Worm (Caenorhabditis elegans): ENCODE measurements around the gene C49F8.1.
A peak's percentile ranks its signal among the peaks of the same experiment; 100 is the strongest.

C49F8.1 gene

DNA sequence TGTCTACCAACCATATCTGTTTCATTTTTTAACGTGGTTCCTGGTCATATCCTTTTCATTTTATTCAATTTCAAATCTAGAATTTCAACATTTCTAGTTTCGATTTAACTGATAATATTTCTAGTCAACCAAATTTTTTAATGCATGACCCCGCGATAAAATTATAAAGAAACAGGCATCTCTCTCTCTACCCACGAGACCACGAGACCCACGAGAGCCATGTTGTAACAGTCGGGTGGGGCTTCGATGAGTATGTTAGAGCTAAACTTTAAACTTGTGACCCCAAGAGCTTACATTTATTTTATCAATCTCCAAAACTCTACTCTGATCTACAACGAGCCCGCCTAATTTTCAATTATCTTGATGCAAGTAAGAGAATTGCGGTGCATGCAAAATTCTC lies 46.5 kb downstream of the C49F8.1 start:
- TF ChIP-seq nhr-10 (tag; optimal IDR thresholded peaks at IDR 0.05) (no peak), nhr-129 (tag; optimal IDR thresholded peaks at IDR 0.05) (peak; percentile 27), sma-9 (GFP tag; optimal IDR thresholded peaks at IDR 0.05) (peak; percentile 1), sma-9 (tag; optimal IDR thresholded peaks at IDR 0.05) (no peak), nhr-6 (tag; optimal IDR thresholded peaks at IDR 0.05) (no peak), lsy-2 (tag; optimal IDR thresholded peaks at IDR 0.05) (no peak)

DNA sequence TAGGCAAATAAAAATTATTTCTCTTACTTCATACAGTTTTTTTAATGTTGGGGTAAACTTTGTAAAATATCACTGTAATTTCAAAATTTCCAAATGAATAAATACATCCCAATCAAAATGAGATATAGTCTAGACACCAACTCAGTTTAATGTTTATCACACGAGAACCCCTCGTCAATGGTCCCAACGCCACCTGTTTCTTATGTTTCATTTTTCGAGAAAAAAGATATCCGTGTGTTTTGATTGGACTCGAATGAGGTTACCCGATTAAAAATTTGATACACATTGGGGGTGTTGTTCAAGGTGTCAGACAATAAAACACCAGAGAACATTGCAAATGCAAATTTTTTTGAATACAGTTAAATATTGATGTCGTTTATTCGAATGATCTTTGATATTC lies 47.3 kb downstream of the C49F8.1 start:
- TF ChIP-seq lsy-2 (tag; optimal IDR thresholded peaks at IDR 0.05) (peak in 1 of 2 experiments; percentile 23), R02D3.7 (tag; optimal IDR thresholded peaks at IDR 0.05) (no peak), sma-9 (GFP tag; optimal IDR thresholded peaks at IDR 0.05) (no peak), sma-9 (tag; optimal IDR thresholded peaks at IDR 0.05) (no peak), nhr-129 (tag; optimal IDR thresholded peaks at IDR 0.05) (peak; percentile 2), ceh-16 (tag; optimal IDR thresholded peaks at IDR 0.05) (no peak), ztf-11 (tag; optimal IDR thresholded peaks at IDR 0.05) (no peak)

DNA sequence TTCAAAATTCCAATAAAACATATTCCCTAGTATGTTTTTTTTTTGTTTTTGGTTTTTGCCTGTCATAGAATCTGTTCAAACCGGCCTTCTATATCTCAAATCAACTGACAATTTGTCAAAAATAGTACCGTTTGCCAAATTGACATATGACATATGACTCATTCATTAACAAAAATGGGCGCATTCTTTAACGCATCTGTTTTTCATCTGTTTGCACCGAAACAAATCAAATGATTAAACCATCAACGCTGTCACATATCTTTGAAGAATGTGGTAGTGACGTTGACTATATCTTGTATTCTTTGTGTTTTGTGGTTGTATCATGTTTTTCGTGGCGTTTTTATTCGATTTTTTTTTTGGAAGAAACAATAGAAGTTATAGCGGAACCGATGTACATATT lies 49.7 kb downstream of the C49F8.1 start:
- TF ChIP-seq nhr-77 (tag; optimal IDR thresholded peaks at IDR 0.05) = no peak
- no peak for TF ChIP-seq mbf-1 (tag; optimal IDR thresholded peaks at IDR 0.05)
- no peak for TF ChIP-seq lin-39 (tag; optimal IDR thresholded peaks at IDR 0.05)
- TF ChIP-seq mdl-1 (tag; optimal IDR thresholded peaks at IDR 0.05) = no peak
- no peak for TF ChIP-seq ceh-82 (tag; optimal IDR thresholded peaks at IDR 0.05)
- TF ChIP-seq ztf-4 (tag; optimal IDR thresholded peaks at IDR 0.05) = no peak
- TF ChIP-seq nhr-12 (tag; optimal IDR thresholded peaks at IDR 0.05) = no peak
- no peak for TF ChIP-seq Y55F3AM.14 (GFP tag; optimal IDR thresholded peaks at IDR 0.05)
- no peak for TF ChIP-seq unc-55 (GFP tag; optimal IDR thresholded peaks at IDR 0.05)
- no peak for TF ChIP-seq nhr-23 (tag; optimal IDR thresholded peaks at IDR 0.05)
- TF ChIP-seq alr-1 (tag; optimal IDR thresholded peaks at IDR 0.05) = no peak
- TF ChIP-seq ZK546.5 (tag; optimal IDR thresholded peaks at IDR 0.05) = no peak
- TF ChIP-seq elt-1 (tag; optimal IDR thresholded peaks at IDR 0.05) = no peak
- TF ChIP-seq ztf-1 (GFP tag; conservative IDR thresholded peaks at IDR 0.05) = no peak
- TF ChIP-seq peb-1 (tag; optimal IDR thresholded peaks at IDR 0.05) = no peak
- peak; percentile 59 for TF ChIP-seq sma-9 (GFP tag; optimal IDR thresholded peaks at IDR 0.05)
- TF ChIP-seq sma-9 (tag; optimal IDR thresholded peaks at IDR 0.05) = no peak
- peak; percentile 2 for TF ChIP-seq fos-1 (tag; optimal IDR thresholded peaks at IDR 0.05)
- TF ChIP-seq lin-13 (GFP tag; optimal IDR thresholded peaks at IDR 0.05) = no peak
- TF ChIP-seq blmp-1 (tag; optimal IDR thresholded peaks at IDR 0.05; ENCODE audit: insufficient read depth) = no peak
- TF ChIP-seq nhr-237 (tag; optimal IDR thresholded peaks at IDR 0.05) = no peak
- TF ChIP-seq sem-4 (tag; optimal IDR thresholded peaks at IDR 0.05) = no peak
- no peak for TF ChIP-seq zag-1 (tag; optimal IDR thresholded peaks at IDR 0.05)
- TF ChIP-seq nhr-21 (tag; optimal IDR thresholded peaks at IDR 0.05) = peak; percentile 33
- no peak for TF ChIP-seq snpc-4 (tag; optimal IDR thresholded peaks at IDR 0.05)
- TF ChIP-seq nhr-11 (tag; optimal IDR thresholded peaks at IDR 0.05) = no peak
- TF ChIP-seq ceh-16 (tag; optimal IDR thresholded peaks at IDR 0.05) = no peak
- TF ChIP-seq unc-62 (GFP tag; optimal IDR thresholded peaks at IDR 0.05) = no peak
- TF ChIP-seq mab-5 (tag; optimal IDR thresholded peaks at IDR 0.05) = peak; percentile 23
- no peak for TF ChIP-seq egl-27 (tag; optimal IDR thresholded peaks at IDR 0.05)
- TF ChIP-seq C34F6.9 (tag; optimal IDR thresholded peaks at IDR 0.05) = no peak
- TF ChIP-seq lin-11 (tag; optimal IDR thresholded peaks at IDR 0.05) = no peak
- TF ChIP-seq sma-3 (GFP tag; optimal IDR thresholded peaks at IDR 0.05) = peak; percentile 76
- TF ChIP-seq crh-2 (tag; optimal IDR thresholded peaks at IDR 0.05) = no peak
- TF ChIP-seq dmd-4 (tag; optimal IDR thresholded peaks at IDR 0.05) = no peak
- no peak for TF ChIP-seq skn-1 (tag; optimal IDR thresholded peaks at IDR 0.05)
- no peak for TF ChIP-seq nhr-129 (tag; optimal IDR thresholded peaks at IDR 0.05)
- peak; percentile 77 for TF ChIP-seq nhr-25 (tag; optimal IDR thresholded peaks at IDR 0.05)
- TF ChIP-seq elt-3 (tag; optimal IDR thresholded peaks at IDR 0.05) = no peak
- TF ChIP-seq ztf-11 (tag; optimal IDR thresholded peaks at IDR 0.05) = no peak
- no peak for TF ChIP-seq nhr-10 (tag; optimal IDR thresholded peaks at IDR 0.05)
- TF ChIP-seq unc-39 (tag; optimal IDR thresholded peaks at IDR 0.05) = no peak
